Fruit fly (Drosophila melanogaster) whole organism, embryonic: Measurements from ENCODE around the gene Nckx30C.

Experiments
- Adf1 ChIP-seq: fragments of 200-800 bp; sonication (Bioruptor generic); IDR thresholded peaks from 2 replicates; pipeline ENCODE4 v1.3.6; 2022; ENCODE audit warnings: missing biosample characterization, missing genetic modification characterization
- Aef1 ChIP-seq: fragments of 200-800 bp; sonication (Bioruptor generic); IDR thresholded peaks from 3 replicates; pipeline ENCODE4 v1.3.6; 2022; ENCODE audit warnings: missing biosample characterization, missing genetic modification characterization
- Atf-2 ChIP-seq: fragments of 200-800 bp; sonication (Bioruptor generic); optimal IDR thresholded peaks from 2 replicates; lab custom pipeline; 2016; ENCODE audit warnings: missing biosample characterization, missing genetic modification characterization
- B-H1 ChIP-seq: fragments of 200-800 bp; sonication (Bioruptor generic); IDR thresholded peaks from 3 replicates; pipeline ENCODE4 v1.3.6; 2022; ENCODE audit warnings: missing biosample characterization, missing genetic modification characterization
- Bteb2 ChIP-seq: fragments of 200-800 bp; sonication (Bioruptor generic); optimal IDR thresholded peaks from 2 replicates; lab custom pipeline; 2016; ENCODE audit warnings: missing biosample characterization, missing genetic modification characterization
- CG10654 ChIP-seq: fragments of 200-800 bp; sonication (Bioruptor generic); optimal IDR thresholded peaks from 2 replicates; lab custom pipeline; 2016; ENCODE audit warnings: missing biosample characterization, missing genetic modification characterization
- CG15073 ChIP-seq: fragments of 200-800 bp; sonication (Bioruptor generic); optimal IDR thresholded peaks from 2 replicates; lab custom pipeline; 2016; ENCODE audit warnings: missing biosample characterization, missing genetic modification characterization
- CG1529 ChIP-seq: fragments of 200-800 bp; sonication (Bioruptor generic); optimal IDR thresholded peaks from 3 replicates; lab custom pipeline; 2018; ENCODE audit warnings: missing biosample characterization, missing genetic modification characterization
- CG17802 ChIP-seq: fragments of 200-800 bp; sonication (Bioruptor generic); optimal IDR thresholded peaks from 2 replicates; lab custom pipeline; 2018; ENCODE audit warnings: missing biosample characterization, mild to moderate bottlenecking, missing genetic modification characterization, moderate library complexity
- CG2120 ChIP-seq: fragments of 200-800 bp; sonication (Bioruptor generic); optimal IDR thresholded peaks from 3 replicates; lab custom pipeline; 2016; ENCODE audit warnings: missing biosample characterization, missing genetic modification characterization
- CG2199 ChIP-seq: fragments of 200-800 bp; sonication (Bioruptor generic); IDR thresholded peaks from 3 replicates; pipeline ENCODE4 v1.3.6; 2022; ENCODE audit warnings: missing biosample characterization, missing genetic modification characterization
- CG2678 ChIP-seq: fragments of 200-800 bp; sonication (Bioruptor generic); optimal IDR thresholded peaks from 3 replicates; lab custom pipeline; 2019; ENCODE audit warnings: missing biosample characterization, mild to moderate bottlenecking, missing genetic modification characterization, moderate library complexity
- CG30431 ChIP-seq: fragments of 200-800 bp; sonication (Bioruptor generic); optimal IDR thresholded peaks from 2 replicates; lab custom pipeline; 2017; ENCODE audit warnings: missing biosample characterization, missing genetic modification characterization
- CG31365 ChIP-seq: fragments of 200-800 bp; sonication (Bioruptor generic); optimal IDR thresholded peaks from 2 replicates; lab custom pipeline; 2018; ENCODE audit warnings: missing biosample characterization, mild to moderate bottlenecking, missing genetic modification characterization
- CG32767 ChIP-seq: fragments of 200-800 bp; sonication (Bioruptor generic); IDR thresholded peaks from 2 replicates; pipeline ENCODE4 v1.3.6; 2022; ENCODE audit warnings: missing biosample characterization, missing genetic modification characterization
- CG4617 ChIP-seq: fragments of 200-800 bp; sonication (Bioruptor generic); optimal IDR thresholded peaks from 3 replicates; lab custom pipeline; 2016; ENCODE audit warnings: missing biosample characterization, missing genetic modification characterization, borderline replicate concordance
- CG6765 ChIP-seq: fragments of 200-800 bp; sonication (Bioruptor generic); optimal IDR thresholded peaks from 3 replicates; lab custom pipeline; 2017; ENCODE audit warnings: missing biosample characterization, mild to moderate bottlenecking, missing genetic modification characterization
- CG7271 ChIP-seq: fragments of 200-800 bp; sonication (Bioruptor generic); optimal IDR thresholded peaks from 2 replicates; lab custom pipeline; 2018; ENCODE audit warnings: missing biosample characterization, mild to moderate bottlenecking, missing genetic modification characterization, moderate library complexity
- CG8089 ChIP-seq: fragments of 200-800 bp; sonication (Bioruptor generic); optimal IDR thresholded peaks from 3 replicates; lab custom pipeline; 2016; ENCODE audit warnings: missing biosample characterization, missing genetic modification characterization
- CG8359 ChIP-seq: fragments of 200-800 bp; sonication (Bioruptor generic); optimal IDR thresholded peaks from 2 replicates; lab custom pipeline; 2017; ENCODE audit warnings: missing biosample characterization, mild to moderate bottlenecking, missing genetic modification characterization, borderline replicate concordance
- CG8388 ChIP-seq: fragments of 200-800 bp; sonication (Bioruptor generic); optimal IDR thresholded peaks from 2 replicates; lab custom pipeline; 2019; ENCODE audit warnings: missing biosample characterization, mild to moderate bottlenecking, missing genetic modification characterization, moderate library complexity
- CG9215 ChIP-seq: fragments of 200-800 bp; sonication (Bioruptor generic); IDR thresholded peaks from 2 replicates; pipeline ENCODE4 v1.3.6; 2022; ENCODE audit warnings: missing biosample characterization, missing genetic modification characterization
- Dll ChIP-seq: fragments of 200-800 bp; sonication (Bioruptor generic); IDR thresholded peaks from 4 replicates; pipeline ENCODE4 v1.3.6; 2022; ENCODE audit warnings: missing biosample characterization, missing genetic modification characterization; ENCODE audit not compliant: partially characterized antibody
- Eip74EF ChIP-seq, 2 experiments: fragments of 200-800 bp in 1 of 2; fragments of >200 bp in 1 of 2; sonication (Bioruptor generic) in 1 of 2; optimal IDR thresholded peaks; 2 replicates each; lab custom pipeline; 2017 to 2019; ENCODE audit warnings: missing biosample characterization in 2 of 2, missing genetic modification characterization in 2 of 2, mild to moderate bottlenecking in 1 of 2, moderate library complexity in 1 of 2
- Ets97D ChIP-seq: fragments of 200-800 bp; sonication (Bioruptor generic); optimal IDR thresholded peaks from 3 replicates; lab custom pipeline; 2016; ENCODE audit warnings: missing biosample characterization, missing genetic modification characterization
- HLHmδ ChIP-seq: fragments of 200-800 bp; sonication (Bioruptor generic); optimal IDR thresholded peaks from 2 replicates; lab custom pipeline; 2018; ENCODE audit warnings: missing biosample characterization, mild to moderate bottlenecking, missing genetic modification characterization, moderate library complexity
- Kr ChIP-seq: fragments of 200-800 bp; sonication (Bioruptor generic); optimal IDR thresholded peaks from 2 replicates; lab custom pipeline; 2017; ENCODE audit warnings: missing biosample characterization, mild to moderate bottlenecking, missing genetic modification characterization
- Mrtf ChIP-seq: fragments of 200-800 bp; sonication (Bioruptor generic); IDR thresholded peaks from 3 replicates; pipeline ENCODE4 v1.3.6; 2022; ENCODE audit warnings: missing biosample characterization, missing genetic modification characterization
- Usf ChIP-seq: fragments of 200-800 bp; sonication (Bioruptor generic); optimal IDR thresholded peaks from 2 replicates; lab custom pipeline; 2017; ENCODE audit warnings: missing genotype, missing biosample characterization, missing genetic modification characterization
- Xrp1 ChIP-seq: fragments of 200-800 bp; sonication (Bioruptor generic); IDR thresholded peaks from 2 replicates; pipeline ENCODE4 v1.3.6; 2022; ENCODE audit warnings: missing biosample characterization, missing genetic modification characterization
- ab ChIP-seq: fragments of 200-800 bp; sonication (Bioruptor generic); optimal IDR thresholded peaks from 2 replicates; lab custom pipeline; 2016; ENCODE audit warnings: missing biosample characterization, missing genetic modification characterization
- ap ChIP-seq: fragments of 200-800 bp; sonication (Bioruptor generic); IDR thresholded peaks from 2 replicates; pipeline ENCODE4 v1.3.6; 2022; ENCODE audit warnings: missing biosample characterization, missing genetic modification characterization
- cg ChIP-seq: fragments of 200-800 bp; sonication (Bioruptor generic); optimal IDR thresholded peaks from 3 replicates; lab custom pipeline; 2019; ENCODE audit warnings: missing biosample characterization, mild to moderate bottlenecking, missing genetic modification characterization, moderate library complexity
- disco-r ChIP-seq: fragments of 200-800 bp; sonication (Bioruptor generic); optimal IDR thresholded peaks from 2 replicates; lab custom pipeline; 2016; ENCODE audit warnings: missing biosample characterization, missing genetic modification characterization
- dmrt11E ChIP-seq: fragments of 200-800 bp; sonication (Bioruptor generic); optimal IDR thresholded peaks from 3 replicates; lab custom pipeline; 2018; ENCODE audit warnings: missing biosample characterization, mild to moderate bottlenecking, missing genetic modification characterization, moderate library complexity
- hbn ChIP-seq: fragments of 200-800 bp; sonication (Bioruptor generic); IDR thresholded peaks from 2 replicates; pipeline ENCODE4 v1.3.6; 2022; ENCODE audit warnings: missing biosample characterization, missing genetic modification characterization; ENCODE audit not compliant: partially characterized antibody
- jigr1 ChIP-seq: fragments of 200-800 bp; sonication (Bioruptor generic); IDR thresholded peaks from 3 replicates; pipeline ENCODE4 v1.3.6; 2022; ENCODE audit warnings: missing biosample characterization, missing genetic modification characterization
- kay ChIP-seq: fragments of 200-800 bp; sonication (Bioruptor generic); optimal IDR thresholded peaks from 2 replicates; lab custom pipeline; 2016; ENCODE audit warnings: missing biosample characterization, missing genetic modification characterization
- nom ChIP-seq: fragments of 200-800 bp; sonication (Bioruptor generic); optimal IDR thresholded peaks from 2 replicates; lab custom pipeline; 2017; ENCODE audit warnings: missing biosample characterization, missing genetic modification characterization, mild to moderate bottlenecking, moderate library complexity, missing genetic modification reagents
- repo ChIP-seq: fragments of 200-800 bp; sonication (Bioruptor generic); optimal IDR thresholded peaks from 2 replicates; lab custom pipeline; 2016; ENCODE audit warnings: missing biosample characterization, missing genetic modification characterization
- schlank ChIP-seq: fragments of 200-800 bp; sonication (Bioruptor generic); optimal IDR thresholded peaks from 2 replicates; lab custom pipeline; 2018; ENCODE audit warnings: missing biosample characterization, mild to moderate bottlenecking, missing genetic modification characterization
- sob ChIP-seq: fragments of 200-800 bp; sonication (Bioruptor generic); IDR thresholded peaks from 2 replicates; pipeline ENCODE4 v1.3.6; 2022; ENCODE audit warnings: missing biosample characterization, missing genetic modification characterization
- tgo ChIP-seq: fragments of 200-800 bp; sonication (Bioruptor generic); IDR thresholded peaks from 3 replicates; pipeline ENCODE4 v1.3.6; 2022; ENCODE audit warnings: missing biosample characterization, missing genetic modification characterization
- tio ChIP-seq: fragments of 200-800 bp; sonication (Bioruptor generic); optimal IDR thresholded peaks from 2 replicates; lab custom pipeline; 2017; ENCODE audit warnings: missing biosample characterization, missing genetic modification characterization, inconsistent platforms
- toy ChIP-seq: fragments of 200-800 bp; sonication (Bioruptor generic); IDR thresholded peaks from 2 replicates; pipeline ENCODE4 v1.3.6; 2022; ENCODE audit warnings: missing biosample characterization, missing genetic modification characterization
- twi ChIP-seq: fragments of 200-800 bp; optimal IDR thresholded peaks from 2 replicates; lab custom pipeline; 2019; ENCODE audit warnings: missing biosample characterization, mild to moderate bottlenecking, missing genetic modification characterization, moderate library complexity
- wek ChIP-seq: fragments of 200-800 bp; sonication (Bioruptor generic); optimal IDR thresholded peaks from 3 replicates; lab custom pipeline; 2018; ENCODE audit warnings: missing biosample characterization, mild to moderate bottlenecking, missing genetic modification characterization, moderate library complexity
- zen ChIP-seq: fragments of 200-800 bp; sonication (Bioruptor generic); optimal IDR thresholded peaks from 3 replicates; lab custom pipeline; 2018; ENCODE audit warnings: missing biosample characterization, mild to moderate bottlenecking, missing genetic modification characterization, moderate library complexity

Nckx30C gene

dm6 chr2L:9692364-9693348 is 53.6 kb downstream of the Nckx30C start (continued):
- TF ChIP-seq CG8359 (GFP tag; lab: Kevin White, UChicago) (no peak), CG31365 (tag; lab: Kevin White, UChicago) (no peak), sob (peak; percentile 87), CG8388 (peak; percentile 19), CG1529 (GFP tag; lab: Kevin White, UChicago) (no peak), disco-r (no peak), CG2199 (GFP tag; lab: Robert Waterston, UW) (no peak), CG9215 (GFP tag; lab: Robert Waterston, UW) (no peak; the same call in none of the 2 replicates), Xrp1 (GFP tag; lab: Robert Waterston, UW) (peak; percentile 65; the same call in 1 of the 2 replicates), CG6765 (no peak), Dll (GFP tag; lab: Robert Waterston, UW) (no peak), CG17802 (tag; lab: Kevin White, UChicago) (no peak), CG2120 (peak; percentile 84), CG10654 (GFP tag; lab: Kevin White, UChicago) (peak; percentile 13), Kr (GFP tag; lab: Kevin White, UChicago) (no peak), CG32767 (peak; percentile 55; the same call in 1 of the 2 replicates), tgo (GFP tag; lab: Robert Waterston, UW) (peak; percentile 88), Mrtf (peak; percentile 28; the same call in 1 of the 3 replicates), wek (GFP tag; lab: Kevin White, UChicago) (no peak), Ets97D (GFP tag; lab: Kevin White, UChicago) (no peak), schlank (peak; percentile 29), Adf1 (GFP tag; lab: Robert Waterston, UW) (peak; percentile 67), zen (no peak), ap (0 out of 2 replicates have a peak, but pooled peaks have one; percentile 31), cg (GFP tag; lab: Kevin White, UChicago) (no peak), twi (tag; lab: Kevin White, UChicago) (no peak), Aef1 (GFP tag; lab: Robert Waterston, UW) (peak; percentile 88), Eip74EF (GFP tag; optimal IDR thresholded peaks at IDR 0.05; lab: Kevin White, UChicago) (no peak), dmrt11E (no peak), hbn (GFP tag; lab: Robert Waterston, UW) (no peak), CG8089 (GFP tag; lab: Kevin White, UChicago) (no peak), Atf-2 (GFP tag; lab: Kevin White, UChicago) (no peak), toy (GFP tag; lab: Robert Waterston, UW) (0 out of 2 replicates have a peak, but pooled peaks have one; percentile 55), ab (GFP tag; lab: Kevin White, UChicago) (no peak), CG15073 (GFP tag; lab: Kevin White, UChicago) (no peak), HLHmδ (no peak), nom (GFP tag; lab: Kevin White, UChicago) (peak; percentile 15), jigr1 (no peak; the same call in 2 of the 3 replicates), kay (GFP tag; lab: Kevin White, UChicago) (peak; percentile 38), CG30431 (GFP tag; lab: Kevin White, UChicago) (no peak), CG4617 (no peak), Usf (GFP tag; lab: Kevin White, UChicago) (no peak), CG2678 (tag; lab: Kevin White, UChicago) (peak; percentile 77), B-H1 (GFP tag; lab: Robert Waterston, UW) (peak; percentile 79), repo (no peak), tio (GFP tag; lab: Kevin White, UChicago) (peak; percentile 49), CG7271 (tag; lab: Kevin White, UChicago) (no peak), Bteb2 (GFP tag; lab: Kevin White, UChicago) (peak; percentile 26)
